Worm (Caenorhabditis elegans): ENCODE results near the gene sra-9.

ce11 chrII:9498589-9498988, 33.5 kb upstream of the sra-9 start:
- no peak for TF ChIP-seq fkh-10 (GFP tag; optimal IDR thresholded peaks at IDR 0.05)
- no peak for TF ChIP-seq tbx-7 (tag; optimal IDR thresholded peaks at IDR 0.05)
- TF ChIP-seq tbx-2 (tag; optimal IDR thresholded peaks at IDR 0.05), result no peak
- TF ChIP-seq gmeb-2 (tag; optimal IDR thresholded peaks at IDR 0.05), result no peak
- TF ChIP-seq ama-1 (optimal IDR thresholded peaks at IDR 0.05), result no peak
- TF ChIP-seq nhr-11 (tag; optimal IDR thresholded peaks at IDR 0.05), result no peak
- TF ChIP-seq ceh-22 (tag; optimal IDR thresholded peaks at IDR 0.05), result no peak
- TF ChIP-seq nfya-1 (tag; optimal IDR thresholded peaks at IDR 0.05), result no peak
- no peak for TF ChIP-seq ref-2 (tag; optimal IDR thresholded peaks at IDR 0.05)
- no peak for TF ChIP-seq unc-86 (tag; optimal IDR thresholded peaks at IDR 0.05)
- TF ChIP-seq rnt-1 (tag; optimal IDR thresholded peaks at IDR 0.05), result no peak
- TF ChIP-seq sdc-2 (tag; optimal IDR thresholded peaks at IDR 0.05), result no peak

All from whole organism, late embryonic.